Fruit fly (Drosophila melanogaster) whole organism, embryonic: ENCODE results near the gene Cyp4ac2.

Experiments used
- CG11723 ChIP-seq: fragments of 200-800 bp; sonication (Bioruptor generic); optimal IDR thresholded peaks from 2 replicates; lab custom pipeline; 2017; ENCODE audit warnings: missing biosample characterization, mild to moderate bottlenecking, missing genetic modification characterization
- CG12104 ChIP-seq: fragments of 200-800 bp; sonication (Bioruptor generic); optimal IDR thresholded peaks from 3 replicates; lab custom pipeline; 2016; ENCODE audit warnings: missing biosample characterization, missing genetic modification characterization
- CG1233 ChIP-seq: fragments of 200-800 bp; sonication (Bioruptor generic); optimal IDR thresholded peaks from 4 replicates; lab custom pipeline; 2018; ENCODE audit warnings: missing biosample characterization, mild to moderate bottlenecking, missing genetic modification characterization
- CG12769 ChIP-seq: fragments of 200-800 bp; sonication (Bioruptor generic); optimal IDR thresholded peaks from 2 replicates; lab custom pipeline; 2019; ENCODE audit warnings: missing biosample characterization, mild to moderate bottlenecking, missing genetic modification characterization, moderate library complexity
- CG14441 ChIP-seq: fragments of 200-800 bp; sonication (Bioruptor generic); IDR thresholded peaks from 2 replicates; pipeline ENCODE4 v1.3.6; 2022; ENCODE audit warnings: missing biosample characterization, missing genetic modification characterization
- CG14667 ChIP-seq: fragments of 200-800 bp; sonication (Bioruptor generic); IDR thresholded peaks from 2 replicates; pipeline ENCODE4 v1.3.6; 2022; ENCODE audit warnings: missing biosample characterization, missing genetic modification characterization
- CG1832 ChIP-seq: fragments of 200-800 bp; sonication (Bioruptor generic); optimal IDR thresholded peaks from 2 replicates; lab custom pipeline; 2017; ENCODE audit warnings: missing biosample characterization, mild to moderate bottlenecking, missing genetic modification characterization, inconsistent platforms
- CG2202 ChIP-seq: fragments of 200-800 bp; sonication (Bioruptor generic); optimal IDR thresholded peaks from 2 replicates; lab custom pipeline; 2018; ENCODE audit warnings: missing biosample characterization, mild to moderate bottlenecking, missing genetic modification characterization
- CG2875 ChIP-seq: fragments of 200-800 bp; sonication (Bioruptor generic); optimal IDR thresholded peaks from 2 replicates; lab custom pipeline; 2017; ENCODE audit warnings: missing biosample characterization, mild to moderate bottlenecking, missing genetic modification characterization, missing genetic modification reagents
- CG7786 ChIP-seq: fragments of 200-800 bp; sonication (Bioruptor generic); optimal IDR thresholded peaks from 2 replicates; lab custom pipeline; 2016; ENCODE audit warnings: missing biosample characterization, missing genetic modification characterization
- Dek ChIP-seq: fragments of 200-800 bp; sonication (Bioruptor generic); optimal IDR thresholded peaks from 3 replicates; lab custom pipeline; 2019; ENCODE audit warnings: missing biosample characterization, mild to moderate bottlenecking, missing genetic modification characterization, moderate library complexity
- H15 ChIP-seq: fragments of 200-800 bp; sonication (Bioruptor generic); IDR thresholded peaks from 3 replicates; pipeline ENCODE4 v1.3.6; 2022; ENCODE audit warnings: missing biosample characterization, missing genetic modification characterization
- Kr ChIP-seq: fragments of 200-800 bp; sonication (Bioruptor generic); optimal IDR thresholded peaks from 2 replicates; lab custom pipeline; 2017; ENCODE audit warnings: missing biosample characterization, mild to moderate bottlenecking, missing genetic modification characterization
- Myb ChIP-seq: fragments of 200-800 bp; sonication (Bioruptor generic); optimal IDR thresholded peaks from 2 replicates; lab custom pipeline; 2016; ENCODE audit warnings: missing biosample characterization, missing genetic modification characterization
- Neu2 ChIP-seq: fragments of 200-800 bp; sonication (Bioruptor generic); optimal IDR thresholded peaks from 3 replicates; lab custom pipeline; 2016; ENCODE audit warnings: missing biosample characterization, missing genetic modification characterization, borderline replicate concordance
- Side ChIP-seq: fragments of 200-800 bp; sonication (Bioruptor generic); optimal IDR thresholded peaks from 2 replicates; lab custom pipeline; 2016; ENCODE audit warnings: missing biosample characterization, missing genetic modification characterization
- ac ChIP-seq: fragments of 200-800 bp; sonication (Bioruptor generic); optimal IDR thresholded peaks from 3 replicates; lab custom pipeline; 2017; ENCODE audit warnings: missing biosample characterization, mild to moderate bottlenecking, missing genetic modification characterization
- ap ChIP-seq: fragments of 200-800 bp; sonication (Bioruptor generic); IDR thresholded peaks from 2 replicates; pipeline ENCODE4 v1.3.6; 2022; ENCODE audit warnings: missing biosample characterization, missing genetic modification characterization
- ash1 ChIP-seq: fragments of 200-800 bp; sonication (Bioruptor generic); optimal IDR thresholded peaks from 2 replicates; lab custom pipeline; 2018; ENCODE audit warnings: missing biosample characterization, mild to moderate bottlenecking, missing genetic modification characterization
- bcd ChIP-seq: fragments of 200-800 bp; sonication (Bioruptor generic); optimal IDR thresholded peaks from 2 replicates; lab custom pipeline; 2017; ENCODE audit warnings: missing biosample characterization, mild to moderate bottlenecking, missing genetic modification characterization
- crc ChIP-seq: fragments of 200-800 bp; sonication (Bioruptor generic); optimal IDR thresholded peaks from 2 replicates; lab custom pipeline; 2016; ENCODE audit warnings: missing biosample characterization, missing genetic modification characterization
- dati ChIP-seq: fragments of 200-800 bp; sonication (Bioruptor generic); IDR thresholded peaks from 2 replicates; pipeline ENCODE4 v1.3.6; 2022; ENCODE audit warnings: missing biosample characterization, missing genetic modification characterization
- dimm ChIP-seq: fragments of 200-800 bp; sonication (Bioruptor generic); IDR thresholded peaks from 2 replicates; pipeline ENCODE4 v1.3.6; 2022; ENCODE audit warnings: missing biosample characterization, missing genetic modification characterization
- dm ChIP-seq: fragments of 200-800 bp; sonication (Bioruptor generic); optimal IDR thresholded peaks from 3 replicates; lab custom pipeline; 2016; ENCODE audit warnings: missing biosample characterization, missing genetic modification characterization
- eve ChIP-seq, 2 experiments: fragments of >200 bp; optimal IDR thresholded peaks; 2 replicates each; lab custom pipeline; 2017; ENCODE audit warnings: missing biosample characterization in 2 of 2, missing genetic modification characterization in 2 of 2
- fd102C ChIP-seq: fragments of 200-800 bp; sonication (Bioruptor generic); optimal IDR thresholded peaks from 2 replicates; lab custom pipeline; 2018; ENCODE audit warnings: missing biosample characterization, mild to moderate bottlenecking, missing genetic modification characterization, moderate library complexity
- fru ChIP-seq: fragments of >200 bp; optimal IDR thresholded peaks from 2 replicates; lab custom pipeline; 2017
- gem ChIP-seq: fragments of 200-800 bp; sonication (Bioruptor generic); optimal IDR thresholded peaks from 2 replicates; lab custom pipeline; 2019; ENCODE audit warnings: missing biosample characterization, mild to moderate bottlenecking, missing genetic modification characterization, moderate library complexity
- lab ChIP-seq: fragments of 200-800 bp; sonication (Bioruptor generic); optimal IDR thresholded peaks from 3 replicates; lab custom pipeline; 2017; ENCODE audit warnings: missing biosample characterization, missing genetic modification characterization, mild to moderate bottlenecking, moderate library complexity, missing genetic modification reagents
- nerfin-1 ChIP-seq: fragments of 200-800 bp; sonication (Bioruptor generic); optimal IDR thresholded peaks from 3 replicates; lab custom pipeline; 2019; ENCODE audit warnings: missing biosample characterization, mild to moderate bottlenecking, missing genetic modification characterization, moderate library complexity
- pan ChIP-seq, 4 experiments: fragments of >200 bp in 3 of 4; fragments of 200-800 bp in 1 of 4; sonication (Bioruptor generic) in 1 of 4; optimal IDR thresholded peaks in 3 of 4; IDR thresholded peaks in 1 of 4; 2 replicates each; pipeline versions ENCODE4 v1.3.6 to Lab custom; 2017 to 2022; ENCODE audit warnings: missing biosample characterization in 2 of 4, missing genetic modification characterization in 2 of 4, mixed read lengths in 1 of 4
- pita ChIP-seq: fragments of 200-800 bp; sonication (Bioruptor generic); optimal IDR thresholded peaks from 2 replicates; lab custom pipeline; 2017; ENCODE audit warnings: missing biosample characterization, mild to moderate bottlenecking, missing genetic modification characterization
- repo ChIP-seq: fragments of 200-800 bp; sonication (Bioruptor generic); optimal IDR thresholded peaks from 2 replicates; lab custom pipeline; 2016; ENCODE audit warnings: missing biosample characterization, missing genetic modification characterization
- salm ChIP-seq: fragments of 200-800 bp; sonication (Bioruptor generic); optimal IDR thresholded peaks from 2 replicates; lab custom pipeline; 2018; ENCODE audit warnings: missing biosample characterization, mild to moderate bottlenecking, missing genetic modification characterization
- sd ChIP-seq: fragments of 200-800 bp; sonication (Bioruptor generic); optimal IDR thresholded peaks from 3 replicates; lab custom pipeline; 2018; ENCODE audit warnings: missing biosample characterization, mild to moderate bottlenecking, missing genetic modification characterization, moderate library complexity
- slbo ChIP-seq: fragments of 200-800 bp; sonication (Bioruptor generic); IDR thresholded peaks from 2 replicates; pipeline ENCODE4 v1.3.6; 2022; ENCODE audit warnings: missing biosample characterization, missing genetic modification characterization
- so ChIP-seq: fragments of 200-800 bp; sonication (Bioruptor generic); IDR thresholded peaks from 3 replicates; pipeline ENCODE4 v1.3.6; 2022; ENCODE audit warnings: missing biosample characterization, missing genetic modification characterization
- stwl ChIP-seq: fragments of 200-800 bp; sonication (Bioruptor generic); optimal IDR thresholded peaks from 3 replicates; lab custom pipeline; 2018; ENCODE audit warnings: missing biosample characterization, mild to moderate bottlenecking, missing genetic modification characterization, moderate library complexity
- tap ChIP-seq: fragments of 200-800 bp; optimal IDR thresholded peaks from 3 replicates; lab custom pipeline; 2019; ENCODE audit warnings: missing biosample characterization, mild to moderate bottlenecking, missing genetic modification characterization, moderate library complexity
- tgo ChIP-seq: fragments of 200-800 bp; sonication (Bioruptor generic); IDR thresholded peaks from 3 replicates; pipeline ENCODE4 v1.3.6; 2022; ENCODE audit warnings: missing biosample characterization, missing genetic modification characterization
- tio ChIP-seq: fragments of 200-800 bp; sonication (Bioruptor generic); optimal IDR thresholded peaks from 2 replicates; lab custom pipeline; 2017; ENCODE audit warnings: missing biosample characterization, missing genetic modification characterization, inconsistent platforms
- trem ChIP-seq: fragments of 200-800 bp; optimal IDR thresholded peaks from 3 replicates; lab custom pipeline; 2019; ENCODE audit warnings: missing biosample characterization, mild to moderate bottlenecking, missing genetic modification characterization, moderate library complexity
- unc-4 ChIP-seq: fragments of 200-800 bp; sonication (Bioruptor generic); IDR thresholded peaks from 2 replicates; pipeline ENCODE4 v1.3.6; 2022; ENCODE audit warnings: missing biosample characterization, missing genetic modification characterization; ENCODE audit not compliant: partially characterized antibody
- wek ChIP-seq: fragments of 200-800 bp; sonication (Bioruptor generic); optimal IDR thresholded peaks from 3 replicates; lab custom pipeline; 2018; ENCODE audit warnings: missing biosample characterization, mild to moderate bottlenecking, missing genetic modification characterization, moderate library complexity
- zf30C ChIP-seq: fragments of 200-800 bp; sonication (Bioruptor generic); optimal IDR thresholded peaks from 3 replicates; lab custom pipeline; 2018; ENCODE audit warnings: missing biosample characterization, mild to moderate bottlenecking, missing genetic modification characterization

Gene Cyp4ac2

dm6 chr2L:5237899-5238566, 28.2 kb upstream of the Cyp4ac2 start (continued):
- TF ChIP-seq CG2202 (tag; lab: Kevin White, UChicago): peak; percentile 80
- TF ChIP-seq repo (GFP tag; lab: Kevin White, UChicago): no peak
- peak; percentile 49 for TF ChIP-seq CG1233 (GFP tag; lab: Kevin White, UChicago)
- peak; percentile 19; the same call in 1 of the 2 replicates for TF ChIP-seq slbo
- TF ChIP-seq stwl (tag; lab: Kevin White, UChicago): peak; percentile 31
- no peak for TF ChIP-seq pita (GFP tag; lab: Kevin White, UChicago)
- TF ChIP-seq CG2875 (GFP tag; lab: Kevin White, UChicago): peak; percentile 65
- TF ChIP-seq trem (tag; lab: Kevin White, UChicago): peak; percentile 70
- TF ChIP-seq CG14441 (GFP tag; lab: Robert Waterston, UW): no peak
- no peak for TF ChIP-seq Dek
- no peak for TF ChIP-seq wek
- TF ChIP-seq eve (GFP tag; optimal IDR thresholded peaks at IDR 0.05; lab: Kevin White, UChicago): peak in 1 of 2 experiments; percentile 70
- no peak for TF ChIP-seq CG12104 (GFP tag; lab: Kevin White, UChicago)
- no peak for TF ChIP-seq sd (tag; lab: Kevin White, UChicago)
- no peak for TF ChIP-seq salm (tag; lab: Kevin White, UChicago)
- no peak for TF ChIP-seq fru
- TF ChIP-seq Myb: no peak
- no peak for TF ChIP-seq dm
- TF ChIP-seq lab (GFP tag; lab: Kevin White, UChicago): peak; percentile 21
- no peak for TF ChIP-seq pan (optimal IDR thresholded peaks at IDR 0.05; lab: Kevin White, UChicago)
- peak in 1 of 2 experiments; percentile 13 for TF ChIP-seq pan (GFP tag; optimal IDR thresholded peaks at IDR 0.05 in 1 of 2, IDR thresholded peaks at IDR 0.05 in 1 of 2)
- TF ChIP-seq gem (tag; lab: Kevin White, UChicago): peak; percentile 92
- TF ChIP-seq nerfin-1 (tag; lab: Kevin White, UChicago): peak; percentile 54
- TF ChIP-seq crc (GFP tag; lab: Kevin White, UChicago): no peak
- TF ChIP-seq H15 (GFP tag; lab: Robert Waterston, UW): 0 out of 3 replicates have a peak, but pooled peaks have one; percentile 11
- peak; percentile 68; the same call in 2 of the 3 replicates for TF ChIP-seq tgo
- no peak for TF ChIP-seq CG7786 (GFP tag; lab: Kevin White, UChicago)
- TF ChIP-seq CG11723 (GFP tag; lab: Kevin White, UChicago): peak; percentile 18
- no peak for TF ChIP-seq Neu2 (GFP tag; lab: Kevin White, UChicago)
- TF ChIP-seq ac (GFP tag; lab: Kevin White, UChicago): peak; percentile 7
- TF ChIP-seq bcd (GFP tag; lab: Kevin White, UChicago): peak; percentile 17
- no peak for TF ChIP-seq unc-4 (GFP tag; lab: Robert Waterston, UW)
- TF ChIP-seq tap (tag; lab: Kevin White, UChicago): peak; percentile 55
- TF ChIP-seq Kr (GFP tag; lab: Kevin White, UChicago): no peak
- TF ChIP-seq Side (GFP tag; lab: Kevin White, UChicago): no peak
- TF ChIP-seq dati (GFP tag; lab: Robert Waterston, UW): no peak
- no peak for TF ChIP-seq so (GFP tag; lab: Robert Waterston, UW)
- 0 out of 2 replicates have a peak, but pooled peaks have one; percentile 37 for TF ChIP-seq ap (GFP tag; lab: Robert Waterston, UW)
- TF ChIP-seq ash1 (GFP tag; lab: Kevin White, UChicago): no peak
- TF ChIP-seq fd102C (GFP tag; lab: Kevin White, UChicago): no peak
- TF ChIP-seq zf30C (GFP tag; lab: Kevin White, UChicago): peak; percentile 87
- peak; percentile 53 for TF ChIP-seq tio (GFP tag; lab: Kevin White, UChicago)
- TF ChIP-seq dimm (GFP tag; lab: Robert Waterston, UW): no peak
- no peak for TF ChIP-seq CG14667
- TF ChIP-seq CG1832 (GFP tag; lab: Kevin White, UChicago): no peak
- no peak for TF ChIP-seq CG12769
